Fruit fly (Drosophila melanogaster) whole organism, prepupa: ENCODE measurements around the gene Sirt6.
A peak's percentile ranks its signal among the peaks of the same experiment; 100 is the strongest.

Experiments
- Blimp-1 ChIP-seq: fragments of 200-800 bp; sonication (Bioruptor generic); optimal IDR thresholded peaks from 3 replicates; lab custom pipeline; 2017; ENCODE audit warnings: missing biosample characterization, missing genetic modification characterization, mild to moderate bottlenecking, moderate library complexity, missing genetic modification reagents
- CG10631 ChIP-seq: fragments of 200-800 bp; sonication (Bioruptor generic); optimal IDR thresholded peaks from 2 replicates; lab custom pipeline; 2016; ENCODE audit warnings: missing biosample characterization, missing genetic modification characterization
- CG10669 ChIP-seq: fragments of 200-800 bp; sonication (Bioruptor generic); optimal IDR thresholded peaks from 3 replicates; lab custom pipeline; 2018; ENCODE audit warnings: missing biosample characterization, mild to moderate bottlenecking, missing genetic modification characterization, moderate library complexity
- CG11294 ChIP-seq: fragments of 200-800 bp; sonication (Bioruptor generic); IDR thresholded peaks from 2 replicates; pipeline ENCODE4 v1.3.6; 2022; ENCODE audit warnings: missing biosample characterization, missing genetic modification characterization
- CG15336 ChIP-seq: fragments of 200-800 bp; sonication (Bioruptor generic); IDR thresholded peaks from 2 replicates; pipeline ENCODE4 v1.3.6; 2022; ENCODE audit warnings: missing biosample characterization, missing genetic modification characterization
- CG1621 ChIP-seq: fragments of 200-800 bp; sonication (Bioruptor generic); optimal IDR thresholded peaks from 3 replicates; lab custom pipeline; 2018; ENCODE audit warnings: missing biosample characterization, mild to moderate bottlenecking, missing genetic modification characterization
- CG16779 ChIP-seq: fragments of 200-800 bp; sonication (Bioruptor generic); optimal IDR thresholded peaks from 3 replicates; lab custom pipeline; 2017; ENCODE audit warnings: missing biosample characterization, mild to moderate bottlenecking, missing genetic modification characterization
- CG3032 ChIP-seq: fragments of 200-800 bp; optimal IDR thresholded peaks from 2 replicates; lab custom pipeline; 2019; ENCODE audit warnings: missing biosample characterization, mild to moderate bottlenecking, missing genetic modification characterization, moderate library complexity
- CG31627 ChIP-seq: fragments of 200-800 bp; sonication (Bioruptor generic); optimal IDR thresholded peaks from 3 replicates; lab custom pipeline; 2016; ENCODE audit warnings: missing biosample characterization, missing genetic modification characterization
- CG32006 ChIP-seq: fragments of 200-800 bp; sonication (Bioruptor generic); optimal IDR thresholded peaks from 3 replicates; lab custom pipeline; 2017; ENCODE audit warnings: missing biosample characterization, mild to moderate bottlenecking, missing genetic modification characterization
- CG34406 ChIP-seq: fragments of 200-800 bp; sonication (Bioruptor generic); optimal IDR thresholded peaks from 3 replicates; lab custom pipeline; 2016; ENCODE audit warnings: missing biosample characterization, missing genetic modification characterization
- CG3919 ChIP-seq: fragments of 200-800 bp; sonication (Bioruptor generic); optimal IDR thresholded peaks from 3 replicates; lab custom pipeline; 2016; ENCODE audit warnings: missing biosample characterization, missing genetic modification characterization
- CG4318 ChIP-seq: fragments of 200-800 bp; sonication (Bioruptor generic); optimal IDR thresholded peaks from 3 replicates; lab custom pipeline; 2017; ENCODE audit warnings: missing biosample characterization, mild to moderate bottlenecking, missing genetic modification characterization
- CG6163 ChIP-seq: fragments of 200-800 bp; sonication (Bioruptor generic); IDR thresholded peaks from 3 replicates; pipeline ENCODE4 v1.3.6; 2022; ENCODE audit warnings: missing biosample characterization, missing genetic modification characterization
- CG6276 ChIP-seq: fragments of 200-800 bp; sonication (Bioruptor generic); optimal IDR thresholded peaks from 2 replicates; lab custom pipeline; 2017; ENCODE audit warnings: missing biosample characterization, mild to moderate bottlenecking, missing genetic modification characterization
- CG6792 ChIP-seq: fragments of 200-800 bp; sonication (Bioruptor generic); optimal IDR thresholded peaks from 3 replicates; lab custom pipeline; 2016; ENCODE audit warnings: missing biosample characterization, missing genetic modification characterization
- CG6854 ChIP-seq: fragments of 200-800 bp; sonication (Bioruptor generic); optimal IDR thresholded peaks from 2 replicates; lab custom pipeline; 2017; ENCODE audit warnings: missing biosample characterization, mild to moderate bottlenecking, missing genetic modification characterization
- CG7368 ChIP-seq: fragments of 200-800 bp; sonication (Bioruptor generic); optimal IDR thresholded peaks from 3 replicates; lab custom pipeline; 2016; ENCODE audit warnings: missing biosample characterization, missing genetic modification characterization
- CG8119 ChIP-seq: fragments of 200-800 bp; sonication (Bioruptor generic); IDR thresholded peaks from 3 replicates; pipeline ENCODE4 v1.3.6; 2022; ENCODE audit warnings: missing biosample characterization, missing genetic modification characterization
- CG8319 ChIP-seq: fragments of 200-800 bp; sonication (Bioruptor generic); optimal IDR thresholded peaks from 3 replicates; lab custom pipeline; 2016; ENCODE audit warnings: missing biosample characterization, missing genetic modification characterization
- CG8632 ChIP-seq: fragments of 200-800 bp; sonication (Bioruptor generic); optimal IDR thresholded peaks from 3 replicates; lab custom pipeline; 2016; ENCODE audit warnings: missing biosample characterization, missing genetic modification characterization
- CG9139 ChIP-seq: fragments of 200-800 bp; sonication (Bioruptor generic); optimal IDR thresholded peaks from 3 replicates; lab custom pipeline; 2017; ENCODE audit warnings: missing biosample characterization, mild to moderate bottlenecking, missing genetic modification characterization
- Eip75B ChIP-seq: fragments of 200-800 bp; sonication (Bioruptor generic); optimal IDR thresholded peaks from 3 replicates; lab custom pipeline; 2016; ENCODE audit warnings: missing biosample characterization, missing genetic modification characterization
- Eip78C ChIP-seq: fragments of 200-800 bp; sonication (Bioruptor generic); peaks from one replicate; lab custom pipeline; 2016; ENCODE audit warnings: missing biosample characterization, missing genetic modification characterization
- Eip93F ChIP-seq: fragments of 200-800 bp; sonication (Bioruptor generic); optimal IDR thresholded peaks from 2 replicates; lab custom pipeline; 2016; ENCODE audit warnings: missing biosample characterization, mild to moderate bottlenecking, missing genetic modification characterization
- Ets21C ChIP-seq: fragments of 200-800 bp; sonication (Bioruptor generic); optimal IDR thresholded peaks from 3 replicates; lab custom pipeline; 2016; ENCODE audit warnings: missing biosample characterization, missing genetic modification characterization
- Ets96B ChIP-seq: fragments of 200-800 bp; optimal IDR thresholded peaks from 2 replicates; lab custom pipeline; 2019; ENCODE audit warnings: missing biosample characterization, mild to moderate bottlenecking, missing genetic modification characterization, moderate library complexity
- Gug ChIP-seq: fragments of 200-800 bp; sonication (Bioruptor generic); IDR thresholded peaks from 2 replicates; pipeline ENCODE4 v1.3.6; 2022; ENCODE audit warnings: missing biosample characterization, missing genetic modification characterization
- Hr38 ChIP-seq: sonication (Bioruptor generic); optimal IDR thresholded peaks from 2 replicates; lab custom pipeline; 2016; ENCODE audit warnings: missing biosample characterization, missing genetic modification characterization
- Hr39 ChIP-seq: fragments of 200-800 bp; sonication (Bioruptor generic); optimal IDR thresholded peaks from 2 replicates; lab custom pipeline; 2016; ENCODE audit warnings: missing biosample characterization, missing genetic modification characterization
- Hr4 ChIP-seq: fragments of 200-800 bp; sonication (Bioruptor generic); optimal IDR thresholded peaks from 3 replicates; lab custom pipeline; 2016; ENCODE audit warnings: missing biosample characterization, missing genetic modification characterization
- Lpt ChIP-seq: fragments of 200-800 bp; sonication (Bioruptor generic); optimal IDR thresholded peaks from 3 replicates; lab custom pipeline; 2016; ENCODE audit warnings: missing biosample characterization, missing genetic modification characterization
- Met ChIP-seq: fragments of 200-800 bp; sonication (Bioruptor generic); optimal IDR thresholded peaks from 3 replicates; lab custom pipeline; 2016; ENCODE audit warnings: missing biosample characterization, missing genetic modification characterization
- OdsH ChIP-seq: fragments of 200-800 bp; sonication (Bioruptor generic); optimal IDR thresholded peaks from 3 replicates; lab custom pipeline; 2016; ENCODE audit warnings: missing biosample characterization, missing genetic modification characterization
- Sox14 ChIP-seq: fragments of 200-800 bp; sonication (Bioruptor generic); optimal IDR thresholded peaks from 3 replicates; lab custom pipeline; 2016; ENCODE audit warnings: missing biosample characterization, missing genetic modification characterization
- Sox15 ChIP-seq: fragments of 200-800 bp; sonication (Bioruptor generic); optimal IDR thresholded peaks from 3 replicates; lab custom pipeline; 2016; ENCODE audit warnings: missing biosample characterization, missing genetic modification characterization
- achi ChIP-seq: fragments of 200-800 bp; sonication (Bioruptor generic); optimal IDR thresholded peaks from 3 replicates; lab custom pipeline; 2016; ENCODE audit warnings: missing biosample characterization, missing genetic modification characterization
- acj6 ChIP-seq: fragments of 200-800 bp; sonication (Bioruptor generic); optimal IDR thresholded peaks from 3 replicates; lab custom pipeline; 2016; ENCODE audit warnings: missing biosample characterization, missing genetic modification characterization
- cyc ChIP-seq: fragments of 200-800 bp; sonication (Bioruptor generic); optimal IDR thresholded peaks from 3 replicates; lab custom pipeline; 2016; ENCODE audit warnings: missing biosample characterization, missing genetic modification characterization
- dac ChIP-seq: fragments of 200-800 bp; sonication (Bioruptor generic); optimal IDR thresholded peaks from 2 replicates; lab custom pipeline; 2017; ENCODE audit warnings: missing biosample characterization, mild to moderate bottlenecking, missing genetic modification characterization
- dsx ChIP-seq: fragments of 200-800 bp; optimal IDR thresholded peaks from 3 replicates; lab custom pipeline; 2019; ENCODE audit warnings: missing biosample characterization, mild to moderate bottlenecking, missing genetic modification characterization, moderate library complexity; ENCODE audit not compliant: poor library complexity, severe bottlenecking
- eg ChIP-seq: fragments of 200-800 bp; sonication (Bioruptor generic); IDR thresholded peaks from 3 replicates; pipeline ENCODE4 v1.3.6; 2022; ENCODE audit warnings: missing biosample characterization, missing genetic modification characterization
- esn ChIP-seq: fragments of 200-800 bp; sonication (Bioruptor generic); optimal IDR thresholded peaks from 2 replicates; lab custom pipeline; 2016; ENCODE audit warnings: missing biosample characterization, mild to moderate bottlenecking, missing genetic modification characterization, moderate library complexity
- fd59A ChIP-seq: fragments of 200-800 bp; sonication (Bioruptor generic); optimal IDR thresholded peaks from 2 replicates; lab custom pipeline; 2017; ENCODE audit warnings: missing biosample characterization, mild to moderate bottlenecking, missing genetic modification characterization, missing genetic modification reagents
- fd85E ChIP-seq: fragments of 200-800 bp; sonication (Bioruptor generic); optimal IDR thresholded peaks from 3 replicates; lab custom pipeline; 2016; ENCODE audit warnings: missing biosample characterization, missing genetic modification characterization
- net ChIP-seq: fragments of 200-800 bp; sonication (Bioruptor generic); optimal IDR thresholded peaks from 3 replicates; lab custom pipeline; 2016; ENCODE audit warnings: missing biosample characterization, missing genetic modification characterization
- pdm3 ChIP-seq: fragments of 200-800 bp; sonication (Bioruptor generic); optimal IDR thresholded peaks from 3 replicates; lab custom pipeline; 2016; ENCODE audit warnings: missing biosample characterization, missing genetic modification characterization
- salr ChIP-seq, 2 experiments: fragments of 200-800 bp; sonication (Bioruptor generic); optimal IDR thresholded peaks; 3 replicates each; lab custom pipeline; 2016 to 2018; ENCODE audit warnings: missing biosample characterization in 2 of 2, missing genetic modification characterization in 2 of 2, mild to moderate bottlenecking in 1 of 2
- spab ChIP-seq: fragments of 200-800 bp; sonication (Bioruptor generic); optimal IDR thresholded peaks from 2 replicates; lab custom pipeline; 2017; ENCODE audit warnings: missing biosample characterization, mild to moderate bottlenecking, missing genetic modification characterization, missing genetic modification reagents
- ss ChIP-seq, 2 experiments: fragments of 200-800 bp; sonication (Bioruptor generic); optimal IDR thresholded peaks; 2 replicates in 1 of 2; 3 replicates in 1 of 2; lab custom pipeline; 2017 to 2018; ENCODE audit warnings: mild to moderate bottlenecking in 2 of 2, missing biosample characterization in 2 of 2, missing genetic modification characterization in 2 of 2, moderate library complexity in 1 of 2
- svp ChIP-seq: fragments of 200-800 bp; sonication (Bioruptor generic); peaks from one replicate; lab custom pipeline; 2016; ENCODE audit warnings: missing biosample characterization, missing genetic modification characterization
- topi ChIP-seq: fragments of 200-800 bp; sonication (Bioruptor generic); optimal IDR thresholded peaks from 3 replicates; lab custom pipeline; 2016; ENCODE audit warnings: missing biosample characterization, missing genetic modification characterization
- vri ChIP-seq: fragments of 200-800 bp; sonication (Bioruptor generic); optimal IDR thresholded peaks from 3 replicates; lab custom pipeline; 2016; ENCODE audit warnings: missing biosample characterization, mild to moderate bottlenecking, missing genetic modification characterization

Sirt6 gene

dm6 chr3R:10261800-10262199, at the start of gene Sirt6, which contains the start of gene pont:
Sirt6 (minus strand) TSS chr3R:10261849.
pont (plus strand) TSS chr3R:10262123.
- TF ChIP-seq topi (GFP tag; lab: Kevin White, UChicago) (peak; percentile 83), CG31627 (GFP tag; lab: Kevin White, UChicago) (peak; percentile 80), Hr38 (GFP tag; lab: Kevin White, UChicago) (no peak), Ets96B (tag; lab: Kevin White, UChicago) (peak; percentile 96), Eip78C (GFP tag; lab: Kevin White, UChicago) (peak; percentile 97), Sox14 (peak; percentile 84), vri (GFP tag; lab: Kevin White, UChicago) (no peak), acj6 (peak; percentile 95), CG1621 (peak; percentile 79), CG6854 (GFP tag; lab: Kevin White, UChicago) (peak; percentile 70), CG8632 (GFP tag; lab: Kevin White, UChicago) (peak; percentile 93), spab (GFP tag; lab: Kevin White, UChicago) (peak; percentile 85), dsx (GFP tag; lab: Kevin White, UChicago) (peak; percentile 96), Met (GFP tag; lab: Kevin White, UChicago) (peak; percentile 83), CG6792 (GFP tag; lab: Kevin White, UChicago) (peak; percentile 90), CG10669 (peak; percentile 93), CG6276 (peak; percentile 84), OdsH (GFP tag; lab: Kevin White, UChicago) (peak; percentile 95), Eip75B (GFP tag; lab: Kevin White, UChicago) (peak; percentile 76), esn (GFP tag; lab: Kevin White, UChicago) (peak; percentile 92), CG32006 (peak; percentile 95), CG10631 (GFP tag; lab: Kevin White, UChicago) (peak; percentile 96), CG8119 (GFP tag; lab: Robert Waterston, UW) (no peak), dac (GFP tag; lab: Kevin White, UChicago) (peak; percentile 54), Gug (GFP tag; lab: Robert Waterston, UW) (no peak), ss (GFP tag; optimal IDR thresholded peaks at IDR 0.05; lab: Kevin White, UChicago) (peak; percentile 80 to 88), Eip93F (GFP tag; lab: Kevin White, UChicago) (peak; percentile 15), CG3919 (peak; percentile 92), salr (GFP tag; optimal IDR thresholded peaks at IDR 0.05; lab: Kevin White, UChicago) (peak; percentile 74 to 88), CG9139 (GFP tag; lab: Kevin White, UChicago) (peak; percentile 77), CG4318 (peak; percentile 87), Hr39 (GFP tag; lab: Kevin White, UChicago) (peak; percentile 79), Sox15 (GFP tag; lab: Kevin White, UChicago) (peak; percentile 90), CG7368 (GFP tag; lab: Kevin White, UChicago) (peak; percentile 82), CG3032 (peak; percentile 97), achi (GFP tag; lab: Kevin White, UChicago) (peak; percentile 92), Ets21C (GFP tag; lab: Kevin White, UChicago) (peak; percentile 67), CG8319 (peak; percentile 83), pdm3 (GFP tag; lab: Kevin White, UChicago) (peak; percentile 85), eg (GFP tag; lab: Robert Waterston, UW) (no peak), svp (GFP tag; lab: Kevin White, UChicago) (peak; percentile 94), CG16779 (tag; lab: Kevin White, UChicago) (peak; percentile 83), Lpt (GFP tag; lab: Kevin White, UChicago) (peak; percentile 89), CG34406 (GFP tag; lab: Kevin White, UChicago) (peak; percentile 95), Hr4 (peak; percentile 87), CG11294 (GFP tag; lab: Robert Waterston, UW) (no peak), cyc (GFP tag; lab: Kevin White, UChicago) (peak; percentile 87), CG15336 (GFP tag; lab: Robert Waterston, UW) (no peak), CG6163 (GFP tag; lab: Robert Waterston, UW) (no peak), Blimp-1 (GFP tag; lab: Kevin White, UChicago) (peak; percentile 86), net (GFP tag; lab: Kevin White, UChicago) (peak; percentile 89), fd85E (GFP tag; lab: Kevin White, UChicago) (peak; percentile 17), fd59A (peak; percentile 77)
